Worm (Caenorhabditis elegans) whole organism, L3 larva: Measurements from ENCODE around the gene F14H12.3.

Experiments
- aly-2 ChIP-seq: fragments of 150-350 bp; optimal IDR thresholded peaks from 2 replicates; lab custom pipeline; 2014; ENCODE audit warnings: missing biosample characterization, missing genetic modification characterization
- egl-27 ChIP-seq: sonication (generic microtip); optimal IDR thresholded peaks from 4 replicates; lab custom pipeline; 2017; ENCODE audit warnings: missing biosample characterization, missing genetic modification reagents, missing genetic modification characterization
- nhr-76 ChIP-seq: fragments of 150-350 bp; sonication (generic microtip); optimal IDR thresholded peaks from 5 replicates; lab custom pipeline; 2014; ENCODE audit warnings: missing biosample characterization, missing genetic modification characterization
- tbx-2 ChIP-seq: sonication (generic microtip); optimal IDR thresholded peaks from 2 replicates; lab custom pipeline; 2016; ENCODE audit warnings: mild to moderate bottlenecking, missing genetic modification characterization, missing compliant biosample characterization
- unc-62 ChIP-seq: fragments of 150-350 bp; sonication (generic microtip); optimal IDR thresholded peaks from 4 replicates; lab custom pipeline; 2014; ENCODE audit warnings: missing biosample characterization, missing genetic modification reagents, missing genetic modification characterization

DNA sequence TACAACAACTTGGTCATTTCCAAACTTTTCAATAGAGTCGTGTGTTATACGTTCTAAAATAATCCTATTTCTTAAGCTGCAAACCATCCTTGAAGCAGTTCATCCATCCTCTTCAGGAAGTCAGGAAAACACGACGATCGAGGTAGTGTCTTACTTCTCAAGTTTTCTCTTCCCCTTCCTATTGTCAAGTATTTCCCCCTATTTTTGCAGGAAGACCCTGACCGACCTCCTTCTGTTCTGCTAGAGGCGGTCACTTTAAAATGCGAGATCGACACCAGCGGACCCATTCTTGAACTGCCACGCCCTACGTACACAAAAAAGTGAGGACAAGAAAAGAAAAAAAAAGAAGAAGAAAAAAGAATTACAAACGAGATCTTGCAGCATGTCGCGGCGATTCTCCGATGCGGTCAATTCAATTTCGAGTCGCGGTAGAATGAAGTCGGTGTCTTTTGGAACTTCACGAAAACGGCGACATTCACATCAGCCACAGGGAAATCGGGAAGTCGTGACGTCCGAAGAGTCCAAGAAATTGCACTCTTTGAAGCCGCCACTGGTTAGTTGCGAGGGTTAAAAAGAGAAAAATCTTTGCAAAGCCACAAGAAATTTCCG is 21.1 kb upstream of the F14H12.3 start:
- TF ChIP-seq tbx-2 (no peak), aly-2 (tag; lab: Kevin White, UChicago) (no peak), unc-62 (GFP tag; lab: Kevin White, UChicago) (no peak), nhr-76 (no peak), egl-27 (tag; lab: Kevin White, UChicago) (no peak)
